Worm (Caenorhabditis elegans): Measurements from ENCODE around the gene xpo-1.

xpo-1 gene

DNA sequence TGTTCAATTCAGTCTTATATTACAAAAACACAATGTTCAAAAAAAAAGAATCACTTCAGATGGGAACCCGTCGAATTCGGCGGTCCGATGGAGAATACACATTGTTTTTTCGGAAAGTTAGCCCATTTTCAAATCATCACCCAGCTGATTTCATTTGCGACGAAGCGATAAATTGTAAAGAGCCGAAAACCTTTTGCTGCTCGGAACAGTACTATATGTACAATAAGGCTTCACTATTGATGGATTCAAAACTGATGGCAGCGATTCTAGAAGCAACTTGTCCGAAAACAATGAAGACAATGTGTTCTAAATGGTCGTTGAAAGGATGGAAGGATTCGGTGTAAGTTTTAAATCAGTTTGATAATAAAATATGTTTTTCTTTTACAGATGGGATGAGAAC is 53.1 kb downstream of the xpo-1 start, which contains the start of gene C37C3.1 (continued):
- TF ChIP-seq rcor-1 (GFP tag; IDR thresholded peaks at IDR 0.05) (no peak), rec-8 (tag; optimal IDR thresholded peaks at IDR 0.05) (no peak), F33H1.4 (GFP tag; IDR thresholded peaks at IDR 0.05) (peak; percentile 33; the same call in 1 of the 2 replicates)

DNA sequence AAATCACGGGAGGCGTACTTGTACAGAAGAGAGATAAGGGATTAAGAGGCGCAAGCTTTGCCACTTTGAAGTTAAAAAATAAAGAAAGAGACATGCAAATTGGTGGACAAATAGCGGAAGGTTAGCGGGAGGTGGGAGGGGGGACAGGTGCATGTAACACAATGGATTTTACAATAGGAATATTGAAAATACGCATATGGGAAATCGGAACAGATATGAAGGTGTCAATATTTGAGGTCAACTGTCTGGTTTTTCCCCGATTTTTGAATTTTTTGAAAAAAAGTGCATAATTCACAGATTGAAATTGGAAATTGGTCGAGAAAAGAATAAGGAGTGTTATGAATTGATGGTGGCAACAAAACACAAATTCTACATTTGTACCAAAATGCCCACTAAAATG is 56.9 kb downstream of the xpo-1 start, which contains the start of gene C37C3.17:
TSS of gene C37C3.17 (minus strand) at position 101 of the 400 bp plus-strand sequence.
- TF ChIP-seq mcd-1 (GFP tag; IDR thresholded peaks at IDR 0.05), result no peak
- TF ChIP-seq unc-130 (GFP tag; optimal IDR thresholded peaks at IDR 0.05), result no peak
- TF ChIP-seq ztf-26 (tag; optimal IDR thresholded peaks at IDR 0.05), result no peak
- TF ChIP-seq ceh-27 (GFP tag; optimal IDR thresholded peaks at IDR 0.05), result no peak
- TF ChIP-seq sdz-38 (tag; optimal IDR thresholded peaks at IDR 0.05), result no peak
- no peak for TF ChIP-seq F49E8.2 (tag; optimal IDR thresholded peaks at IDR 0.05; ENCODE audit: insufficient read depth)
- no peak for TF ChIP-seq attf-3 (GFP tag; conservative IDR thresholded peaks at IDR 0.05)
- no peak for TF ChIP-seq sptf-2 (GFP tag; optimal IDR thresholded peaks at IDR 0.05)
- TF ChIP-seq lsl-1 (GFP tag; optimal IDR thresholded peaks at IDR 0.05), result no peak

DNA sequence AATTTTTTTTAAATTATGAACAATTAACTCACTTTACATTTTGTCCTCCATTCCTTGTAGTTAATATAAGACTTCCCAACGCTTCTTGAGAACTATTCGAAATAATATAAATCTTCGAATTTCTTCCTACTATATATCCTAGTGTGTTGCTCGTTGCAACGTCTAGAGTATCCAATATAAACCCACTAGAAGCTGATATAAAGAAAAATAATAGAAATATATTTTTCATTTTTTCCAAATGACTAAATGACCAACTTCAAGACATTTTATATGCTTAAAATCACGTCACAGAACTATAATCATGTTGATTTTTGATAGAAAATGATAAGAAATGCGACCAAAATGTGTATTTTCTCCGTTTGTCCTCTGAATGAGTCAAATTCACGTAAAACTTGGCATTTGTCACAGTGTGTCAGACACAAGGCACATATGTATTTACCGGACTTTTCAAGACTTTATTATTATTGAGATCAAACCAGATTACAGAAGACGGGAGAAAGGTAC is 58.2 kb downstream of the xpo-1 start, which contains the start of gene C37C3.10:
TSS of gene C37C3.10 (minus strand) at position 51 of the 504 bp plus-strand sequence.
- TF ChIP-seq madf-10 (tag; optimal IDR thresholded peaks at IDR 0.05) (no peak), B0261.1 (tag; optimal IDR thresholded peaks at IDR 0.05) (no peak), C06A6.2 (GFP tag; conservative IDR thresholded peaks at IDR 0.05) (no peak), ccch-3 (GFP tag; optimal IDR thresholded peaks at IDR 0.05) (no peak)
